Worm (Caenorhabditis elegans) whole organism, L1 larva: ENCODE data around the gene rgs-10.

ENCODE experiments used
- Y116A8C.19 ChIP-seq: sonication (generic microtip); optimal IDR thresholded peaks from 2 replicates; lab custom pipeline; 2016; ENCODE audit warnings: missing compliant biosample characterization, missing genetic modification characterization, borderline replicate concordance
- alr-1 ChIP-seq: fragments of 200-800 bp; sonication (Bioruptor generic); optimal IDR thresholded peaks from 2 replicates; lab custom pipeline; 2018; ENCODE audit warnings: borderline replicate concordance, mild to moderate bottlenecking, missing genetic modification characterization, missing compliant biosample characterization
- ama-1 ChIP-seq: fragments of 150-350 bp; optimal IDR thresholded peaks from 2 replicates; lab custom pipeline; 2014
- ceh-63 ChIP-seq: fragments of 200-800 bp; sonication (Bioruptor generic); optimal IDR thresholded peaks from 2 replicates; lab custom pipeline; 2018; ENCODE audit warnings: mild to moderate bottlenecking, missing genetic modification characterization, missing compliant biosample characterization
- ces-1 ChIP-seq: fragments of 150-350 bp; optimal IDR thresholded peaks from 2 replicates; lab custom pipeline; 2014; ENCODE audit warnings: missing biosample characterization, missing genetic modification reagents, missing genetic modification characterization
- dpl-1 ChIP-seq, 3 experiments: fragments of 150-350 bp in 2 of 3; sonication (generic microtip) in 1 of 3; optimal IDR thresholded peaks; 2 replicates each; lab custom pipeline; 2014 to 2017; ENCODE audit warnings: missing biosample characterization in 3 of 3, missing genetic modification characterization in 3 of 3, missing genetic modification reagents in 3 of 3
- efl-3 ChIP-seq: fragments of 200-800 bp; sonication (Bioruptor generic); optimal IDR thresholded peaks from 2 replicates; lab custom pipeline; 2018; ENCODE audit warnings: mild to moderate bottlenecking, missing genetic modification characterization, missing compliant biosample characterization
- fkh-10 ChIP-seq: sonication (generic microtip); optimal IDR thresholded peaks from 2 replicates; lab custom pipeline; 2017; ENCODE audit warnings: missing biosample characterization, missing genetic modification reagents, missing genetic modification characterization
- grh-1 ChIP-seq: fragments of 200-800 bp; sonication (Bioruptor generic); IDR thresholded peaks from 2 replicates; pipeline ENCODE4 v1.3.6; 2022; ENCODE audit warnings: missing genetic modification reagents, missing genetic modification characterization, missing compliant biosample characterization
- hlh-4 ChIP-seq: sonication (generic microtip); optimal IDR thresholded peaks from 2 replicates; lab custom pipeline; 2016; ENCODE audit warnings: mild to moderate bottlenecking, missing genetic modification characterization, missing compliant biosample characterization
- isw-1 ChIP-seq: fragments of 200-800 bp; sonication (Bioruptor generic); IDR thresholded peaks from 2 replicates; pipeline ENCODE4 v1.3.6; 2022; ENCODE audit warnings: missing genetic modification characterization, missing compliant biosample characterization
- lin-13 ChIP-seq: fragments of 150-350 bp; optimal IDR thresholded peaks from 2 replicates; lab custom pipeline; 2014; ENCODE audit warnings: missing biosample characterization, missing genetic modification reagents, missing genetic modification characterization
- lin-39 ChIP-seq: fragments of 150-350 bp; optimal IDR thresholded peaks from 2 replicates; lab custom pipeline; 2014; ENCODE audit warnings: missing biosample characterization, missing genetic modification reagents, missing genetic modification characterization
- lir-3 ChIP-seq: sonication (generic microtip); optimal IDR thresholded peaks from 2 replicates; lab custom pipeline; 2016; ENCODE audit warnings: mild to moderate bottlenecking, missing genetic modification characterization, moderate library complexity, missing compliant biosample characterization; ENCODE audit not compliant: poor library complexity
- lsy-2 ChIP-seq, 2 experiments: fragments of 150-350 bp; optimal IDR thresholded peaks; 2 replicates each; lab custom pipeline; 2014; ENCODE audit warnings: missing biosample characterization in 2 of 2, missing genetic modification characterization in 2 of 2
- mab-9 ChIP-seq: fragments of 200-800 bp; sonication (Bioruptor generic); IDR thresholded peaks from 2 replicates; pipeline ENCODE4 v1.3.6; 2022; ENCODE audit warnings: missing genetic modification reagents, missing genetic modification characterization, missing compliant biosample characterization
- mdl-1 ChIP-seq, 2 experiments: fragments of 150-350 bp; optimal IDR thresholded peaks; 2 replicates each; lab custom pipeline; 2014 to 2017; ENCODE audit warnings: missing biosample characterization in 2 of 2, missing genetic modification characterization in 2 of 2, inconsistent platforms in 1 of 2
- mep-1 ChIP-seq: fragments of 150-350 bp; optimal IDR thresholded peaks from 2 replicates; lab custom pipeline; 2014; ENCODE audit warnings: missing biosample characterization, missing genetic modification characterization
- nhr-12 ChIP-seq: sonication (generic microtip); optimal IDR thresholded peaks from 2 replicates; lab custom pipeline; 2017; ENCODE audit warnings: missing biosample characterization, missing genetic modification characterization
- nhr-19 ChIP-seq: fragments of 200-800 bp; sonication (Bioruptor generic); conservative IDR thresholded peaks from 2 replicates; pipeline ENCODE4 v1.3.6; 2022; ENCODE audit warnings: missing genetic modification characterization, missing compliant biosample characterization
- nhr-237 ChIP-seq: fragments of 150-350 bp; optimal IDR thresholded peaks from 2 replicates; lab custom pipeline; 2014; ENCODE audit warnings: missing biosample characterization, missing genetic modification characterization
- nhr-71 ChIP-seq: sonication (generic microtip); optimal IDR thresholded peaks from 2 replicates; lab custom pipeline; 2016; ENCODE audit warnings: mild to moderate bottlenecking, missing genetic modification characterization, moderate library complexity, missing compliant biosample characterization
- nhr-85 ChIP-seq: sonication (generic microtip); peaks from one replicate; lab custom pipeline; 2016; ENCODE audit warnings: missing genetic modification characterization, inconsistent platforms, missing compliant biosample characterization
- nhr-90 ChIP-seq: sonication (generic microtip); optimal IDR thresholded peaks from 2 replicates; lab custom pipeline; 2016; ENCODE audit warnings: mild to moderate bottlenecking, missing genetic modification characterization, missing compliant biosample characterization; ENCODE audit not compliant: poor library complexity
- rnt-1 ChIP-seq: sonication (generic microtip); optimal IDR thresholded peaks from 2 replicates; lab custom pipeline; 2016; ENCODE audit warnings: mild to moderate bottlenecking, missing genetic modification characterization, moderate library complexity, missing compliant biosample characterization
- snpc-4 ChIP-seq: fragments of 150-350 bp; optimal IDR thresholded peaks from 2 replicates; lab custom pipeline; 2014; ENCODE audit warnings: missing biosample characterization, missing genetic modification characterization
- swsn-7 ChIP-seq: sonication (generic microtip); optimal IDR thresholded peaks from 2 replicates; lab custom pipeline; 2016; ENCODE audit warnings: missing genetic modification characterization, missing compliant biosample characterization
- tbx-2 ChIP-seq: sonication (generic microtip); optimal IDR thresholded peaks from 2 replicates; lab custom pipeline; 2016; ENCODE audit warnings: missing genetic modification characterization, missing compliant biosample characterization
- unc-130 ChIP-seq: fragments of 150-350 bp; optimal IDR thresholded peaks from 2 replicates; lab custom pipeline; 2017; ENCODE audit warnings: missing biosample characterization, missing genetic modification characterization, inconsistent platforms
- unc-30 ChIP-seq: sonication (generic microtip); optimal IDR thresholded peaks from 2 replicates; lab custom pipeline; 2017; ENCODE audit warnings: missing biosample characterization, missing genetic modification characterization
- unc-62 ChIP-seq: fragments of 150-350 bp; optimal IDR thresholded peaks from 2 replicates; lab custom pipeline; 2014; ENCODE audit warnings: missing biosample characterization, missing genetic modification reagents, missing genetic modification characterization
- unc-86 ChIP-seq: sonication (generic microtip); optimal IDR thresholded peaks from 2 replicates; lab custom pipeline; 2016; ENCODE audit warnings: missing genetic modification characterization, missing compliant biosample characterization
- xbp-1 ChIP-seq: sonication (generic microtip); optimal IDR thresholded peaks from 2 replicates; lab custom pipeline; 2016; ENCODE audit warnings: missing genetic modification characterization, missing compliant biosample characterization
- zip-4 ChIP-seq: fragments of 200-800 bp; sonication (Bioruptor generic); optimal IDR thresholded peaks from 2 replicates; lab custom pipeline; 2018; ENCODE audit warnings: mild to moderate bottlenecking, missing genetic modification characterization, moderate library complexity, missing compliant biosample characterization

The rgs-10 gene

DNA sequence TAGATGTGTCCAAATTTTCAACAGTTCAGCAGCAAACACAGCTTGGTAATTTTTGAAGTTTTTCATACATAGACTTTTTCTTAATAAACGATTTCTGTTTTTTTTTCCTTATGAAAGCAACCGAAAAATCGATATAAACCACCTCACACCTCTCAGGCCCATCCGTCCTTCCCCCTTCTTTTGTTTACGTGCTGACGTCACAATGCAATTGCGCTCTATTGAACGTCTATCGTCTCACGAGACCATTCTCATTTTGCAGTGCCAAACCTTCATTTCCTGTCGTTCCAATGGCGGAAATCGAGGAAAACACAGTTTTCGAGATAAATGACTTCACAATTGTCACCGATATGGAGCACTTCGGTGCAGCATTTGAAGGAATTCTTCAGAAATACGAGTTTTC lies 20.7 kb downstream of the rgs-10 start, which contains the start of gene rbg-1 (continued):
- TF ChIP-seq Y116A8C.19 (tag; lab: Kevin White, UChicago) (no peak), tbx-2 (peak; percentile 61), unc-86 (peak; percentile 53), grh-1 (no peak), ama-1 (lab: Kevin White, UChicago) (peak; percentile 5), mab-9 (GFP tag; lab: Robert Waterston, UW) (no peak), nhr-19 (GFP tag; lab: Robert Waterston, UW) (peak; percentile 60), isw-1 (GFP tag; lab: Robert Waterston, UW) (peak; percentile 40; the same call in 1 of the 2 replicates), mdl-1 (tag; optimal IDR thresholded peaks at IDR 0.05; lab: Kevin White, UChicago) (peak in 1 of 2 experiments; percentile 80)

DNA sequence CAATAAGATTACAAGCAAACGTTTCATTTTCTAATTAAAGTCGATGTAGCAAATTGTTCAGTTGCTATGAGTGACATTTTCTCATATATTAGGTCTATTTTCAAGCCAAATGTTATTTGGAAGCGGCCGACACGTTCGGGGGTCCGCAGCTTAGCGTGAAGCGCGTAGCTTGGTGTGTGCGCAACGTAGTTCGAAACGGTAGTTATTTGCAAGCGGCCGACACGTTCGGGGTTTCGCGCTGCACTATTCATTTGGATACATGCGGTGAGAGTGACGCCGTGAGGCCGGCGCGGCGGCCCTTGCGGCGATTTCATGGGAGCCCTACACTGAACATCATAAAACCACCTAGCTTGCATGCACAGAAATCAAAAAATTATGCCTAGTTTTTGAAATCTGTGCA lies 25.6 kb downstream of the rgs-10 start:
- TF ChIP-seq nhr-85 (tag; lab: Kevin White, UChicago) (peak; percentile 26), rnt-1 (peak; percentile 17), hlh-4 (tag; lab: Kevin White, UChicago) (no peak), snpc-4 (tag; lab: Kevin White, UChicago) (peak; percentile 83)
- TF ChIP-seq, all 84 proteins: peak for 3

DNA sequence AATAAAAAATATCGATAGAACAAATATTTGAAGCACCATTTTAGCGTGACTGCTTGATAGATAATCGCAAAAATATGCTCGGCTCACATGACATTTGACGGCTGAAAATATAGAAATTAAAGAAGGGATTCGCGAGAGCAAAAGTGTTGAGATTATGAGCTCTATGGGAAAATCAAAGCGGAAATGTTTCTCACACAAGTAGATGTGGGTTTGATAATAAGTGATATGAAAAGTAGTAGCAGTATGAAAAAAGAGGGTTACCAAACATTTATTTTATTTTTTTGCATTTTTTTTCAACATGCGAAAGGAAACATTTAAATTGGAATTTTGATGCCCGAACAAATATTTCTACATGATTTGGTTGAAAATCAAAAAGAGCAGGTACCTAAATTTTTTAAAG lies 28.7 kb downstream of the rgs-10 start, which contains the start of gene iglr-1:
Gene iglr-1, minus strand, starts transcription at position 101 of the 400 bp plus-strand sequence.
- TF ChIP-seq efl-3 (GFP tag; lab: Kevin White, UChicago) (no peak), dpl-1 (GFP tag; optimal IDR thresholded peaks at IDR 0.05; lab: Kevin White, UChicago) (no peak), alr-1 (tag; lab: Kevin White, UChicago) (no peak), lsy-2 (tag; optimal IDR thresholded peaks at IDR 0.05; lab: Kevin White, UChicago) (no peak), unc-30 (tag; lab: Kevin White, UChicago) (no peak), nhr-71 (no peak), lin-13 (GFP tag; lab: Kevin White, UChicago) (no peak), xbp-1 (tag; lab: Kevin White, UChicago) (no peak), unc-130 (tag; lab: Kevin White, UChicago) (no peak), tbx-2 (no peak)

DNA sequence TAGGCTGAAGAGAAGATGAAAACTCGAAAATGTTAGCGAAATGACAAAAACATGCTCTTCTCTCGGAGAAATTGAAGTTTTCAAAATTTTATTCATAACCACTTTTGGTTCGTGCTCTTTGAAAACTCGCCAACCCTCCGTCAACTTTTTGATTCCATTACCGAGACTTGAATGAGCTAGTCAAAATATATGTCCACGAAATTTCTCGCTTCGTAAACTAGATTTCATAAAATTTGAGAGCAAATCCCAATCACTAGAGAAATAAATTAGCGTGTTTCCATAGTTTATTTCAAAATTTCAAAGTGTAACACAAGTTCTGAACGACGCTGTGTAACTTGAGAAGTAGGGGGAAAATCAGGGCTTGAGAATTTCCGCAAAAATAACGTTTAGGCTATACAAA lies 31.2 kb downstream of the rgs-10 start:
- TF ChIP-seq fkh-10 (GFP tag; lab: Kevin White, UChicago), result peak; percentile 8
- TF ChIP-seq lir-3 (tag; lab: Kevin White, UChicago), result no peak
- peak; percentile 14 for TF ChIP-seq nhr-85 (tag; lab: Kevin White, UChicago)

DNA sequence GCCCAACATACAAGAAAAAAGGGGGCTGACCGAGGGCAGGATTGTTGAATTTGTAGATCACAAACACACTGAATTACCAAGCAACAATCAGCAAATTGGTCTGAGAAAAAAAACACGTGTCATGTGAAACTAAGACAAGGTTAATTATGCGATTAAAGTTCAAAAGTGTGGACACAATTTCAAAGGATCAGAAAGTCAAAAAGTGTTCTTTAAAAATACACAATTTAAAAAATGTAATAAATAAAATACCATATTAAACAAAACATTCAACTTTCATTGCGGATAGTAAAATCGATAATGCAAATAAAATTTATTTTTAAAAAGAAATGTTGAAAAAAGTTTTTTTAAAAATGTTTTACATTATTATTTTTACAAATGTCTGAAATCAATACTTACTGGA lies 36.5 kb downstream of the rgs-10 start, which contains the start of gene cutl-3:
Gene cutl-3, minus strand, starts transcription at position 101 of the 400 bp plus-strand sequence.
- TF ChIP-seq nhr-90 (tag; lab: Kevin White, UChicago), result no peak
- no peak for TF ChIP-seq ceh-63
- no peak for TF ChIP-seq zip-4
- TF ChIP-seq lin-39 (tag; lab: Kevin White, UChicago), result no peak
- no peak for TF ChIP-seq nhr-12 (tag; lab: Kevin White, UChicago)
- TF ChIP-seq nhr-237 (tag; lab: Kevin White, UChicago), result no peak
- TF ChIP-seq ces-1 (GFP tag; lab: Kevin White, UChicago), result no peak
- no peak for TF ChIP-seq unc-62 (GFP tag; lab: Kevin White, UChicago)
- TF ChIP-seq swsn-7 (tag; lab: Kevin White, UChicago), result no peak
- no peak for TF ChIP-seq mep-1 (tag; lab: Kevin White, UChicago)
